Fruit fly (Drosophila melanogaster): ENCODE results near the gene Axn.
A peak's percentile ranks its signal among the peaks of the same experiment; 100 is the strongest.

Axn gene

DNA sequence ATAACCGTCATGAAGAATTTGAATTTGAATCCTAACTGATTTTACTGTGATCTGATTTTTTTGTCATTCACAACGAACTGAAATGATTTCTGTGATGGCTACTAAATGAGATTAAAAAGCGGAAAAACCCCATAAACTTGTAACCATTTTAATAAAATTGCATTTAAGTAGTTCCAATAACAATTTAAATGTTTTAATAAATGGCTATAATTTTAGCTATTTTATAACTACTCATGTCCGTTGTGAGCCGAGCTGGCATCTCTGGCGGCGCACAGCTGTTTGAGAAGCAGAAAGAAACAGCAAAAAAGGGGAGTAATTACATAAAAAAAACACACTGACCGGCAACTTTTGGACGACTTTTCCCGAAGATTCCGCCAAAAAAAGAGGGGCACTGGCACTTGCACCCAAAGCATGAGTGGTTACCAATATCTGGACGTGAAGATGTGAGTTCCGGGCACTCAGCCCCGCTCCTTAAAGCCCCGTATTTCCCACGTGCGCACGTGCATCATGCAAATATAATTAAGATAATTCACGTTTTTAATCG lies 34.0 kb downstream of the Axn start, which contains the start of the genes CG7950 and Rpp14a (continued):
- peak; percentile 7 for TF ChIP-seq fd102C (GFP tag; optimal IDR thresholded peaks at IDR 0.05)
- TF ChIP-seq Bgb (GFP tag; IDR thresholded peaks at IDR 0.05; ENCODE audit: partially characterized antibody), result no peak
- no peak for TF ChIP-seq Tbp (GFP tag; optimal IDR thresholded peaks at IDR 0.05)
- peak; percentile 73 for TF ChIP-seq CG13624 (GFP tag; optimal IDR thresholded peaks at IDR 0.05)
- peak; percentile 31 for TF ChIP-seq CG13123 (GFP tag; optimal IDR thresholded peaks at IDR 0.05)
- TF ChIP-seq Mes4 (GFP tag; optimal IDR thresholded peaks at IDR 0.05), result peak; percentile 72
- TF ChIP-seq ftz-f1 (GFP tag; optimal IDR thresholded peaks at IDR 0.05), result no peak
- TF ChIP-seq ATbp (GFP tag; optimal IDR thresholded peaks at IDR 0.05), result peak; percentile 35
- peak; percentile 12 for TF ChIP-seq CG17802 (tag; optimal IDR thresholded peaks at IDR 0.05)
- TF ChIP-seq Trl (optimal IDR thresholded peaks at IDR 0.05), result no peak
- peak; percentile 84 for TF ChIP-seq Trl (GFP tag; optimal IDR thresholded peaks at IDR 0.05)
- no peak for TF ChIP-seq sc (optimal IDR thresholded peaks at IDR 0.05)
- TF ChIP-seq sc (GFP tag; optimal IDR thresholded peaks at IDR 0.05), result peak; percentile 2
- peak; percentile 61; the same call in 1 of the 2 replicates for TF ChIP-seq stc (GFP tag; IDR thresholded peaks at IDR 0.05)
- peak; percentile 85 for TF ChIP-seq ems (GFP tag; optimal IDR thresholded peaks at IDR 0.05)
- no peak for TF ChIP-seq tll (GFP tag; optimal IDR thresholded peaks at IDR 0.05)
- TF ChIP-seq Abd-B (GFP tag; optimal IDR thresholded peaks at IDR 0.05), result peak; percentile 39
- TF ChIP-seq nerfin-1 (tag; optimal IDR thresholded peaks at IDR 0.05), result peak; percentile 51
- TF ChIP-seq gce (GFP tag; IDR thresholded peaks at IDR 0.05), result no peak
- TF ChIP-seq aop (GFP tag; IDR thresholded peaks at IDR 0.05), result no peak
- peak; percentile 26 for TF ChIP-seq stwl (tag; optimal IDR thresholded peaks at IDR 0.05)
- peak; percentile 87 for TF ChIP-seq CG30403 (GFP tag; optimal IDR thresholded peaks at IDR 0.05)
- TF ChIP-seq CG6175 (GFP tag; IDR thresholded peaks at IDR 0.05), result no peak
- TF ChIP-seq Dek (tag; optimal IDR thresholded peaks at IDR 0.05), result peak; percentile 80
- TF ChIP-seq tup (GFP tag; optimal IDR thresholded peaks at IDR 0.05), result peak; percentile 72
- peak; percentile 54 for TF ChIP-seq repo (GFP tag; optimal IDR thresholded peaks at IDR 0.05)
- TF ChIP-seq CG10431 (GFP tag; optimal IDR thresholded peaks at IDR 0.05), result peak; percentile 22
- TF ChIP-seq Ets97D (GFP tag; optimal IDR thresholded peaks at IDR 0.05), result peak; percentile 71
- TF ChIP-seq otp (GFP tag; IDR thresholded peaks at IDR 0.05), result peak; percentile 77
- peak; percentile 82 for TF ChIP-seq ken (GFP tag; IDR thresholded peaks at IDR 0.05)
- peak; percentile 84 for TF ChIP-seq lab (GFP tag; optimal IDR thresholded peaks at IDR 0.05)
- peak; percentile 40 for TF ChIP-seq HmgD (GFP tag; optimal IDR thresholded peaks at IDR 0.05)
- TF ChIP-seq CG3163 (GFP tag; optimal IDR thresholded peaks at IDR 0.05), result peak; percentile 59
- no peak for TF ChIP-seq Nf-YA (GFP tag; IDR thresholded peaks at IDR 0.05)
- TF ChIP-seq PHDP (tag; optimal IDR thresholded peaks at IDR 0.05), result peak; percentile 85
- peak; percentile 88 for TF ChIP-seq shn (GFP tag; optimal IDR thresholded peaks at IDR 0.05)
- peak; percentile 77 for TF ChIP-seq grau (tag; optimal IDR thresholded peaks at IDR 0.05)
- TF ChIP-seq Rx (GFP tag; IDR thresholded peaks at IDR 0.05), result peak; percentile 56
- peak; percentile 34 for TF ChIP-seq salm (tag; optimal IDR thresholded peaks at IDR 0.05)
- peak; percentile 42 for TF ChIP-seq CG9437 (GFP tag; optimal IDR thresholded peaks at IDR 0.05)
- peak; percentile 69 for TF ChIP-seq CG7839 (tag; optimal IDR thresholded peaks at IDR 0.05)
- peak; percentile 77 for TF ChIP-seq HLH3B (GFP tag; IDR thresholded peaks at IDR 0.05)
- no peak for TF ChIP-seq unc-4 (GFP tag; IDR thresholded peaks at IDR 0.05; ENCODE audit: partially characterized antibody)
- TF ChIP-seq tgo (GFP tag; IDR thresholded peaks at IDR 0.05), result peak; percentile 78
- TF ChIP-seq dpn (GFP tag; optimal IDR thresholded peaks at IDR 0.05), result peak; percentile 78 to 79
- TF ChIP-seq gro (GFP tag; optimal IDR thresholded peaks at IDR 0.05), result peak; percentile 82
- TF ChIP-seq so (GFP tag; IDR thresholded peaks at IDR 0.05), result peak; percentile 77; the same call in 2 of the 3 replicates
- TF ChIP-seq NC2β (GFP tag; optimal IDR thresholded peaks at IDR 0.05), result peak; percentile 70
- no peak for TF ChIP-seq hb (GFP tag; IDR thresholded peaks at IDR 0.05; ENCODE audit: partially characterized antibody)
- TF ChIP-seq CG2889 (GFP tag; IDR thresholded peaks at IDR 0.05), result peak; percentile 77
- no peak for TF ChIP-seq h (optimal IDR thresholded peaks at IDR 0.05)
- TF ChIP-seq Bdp1 (GFP tag; optimal IDR thresholded peaks at IDR 0.05), result peak; percentile 71

Data from whole organism, embryonic.